Fruit fly (Drosophila melanogaster) whole organism, larva: Measurements from ENCODE around the gene Con.

Source experiments
- noc ChIP-seq: fragments of 200-800 bp; sonication (Bioruptor generic); optimal IDR thresholded peaks from 3 replicates; lab custom pipeline; 2019; ENCODE audit warnings: missing biosample characterization, mild to moderate bottlenecking, missing genetic modification characterization, moderate library complexity

The Con gene

DNA sequence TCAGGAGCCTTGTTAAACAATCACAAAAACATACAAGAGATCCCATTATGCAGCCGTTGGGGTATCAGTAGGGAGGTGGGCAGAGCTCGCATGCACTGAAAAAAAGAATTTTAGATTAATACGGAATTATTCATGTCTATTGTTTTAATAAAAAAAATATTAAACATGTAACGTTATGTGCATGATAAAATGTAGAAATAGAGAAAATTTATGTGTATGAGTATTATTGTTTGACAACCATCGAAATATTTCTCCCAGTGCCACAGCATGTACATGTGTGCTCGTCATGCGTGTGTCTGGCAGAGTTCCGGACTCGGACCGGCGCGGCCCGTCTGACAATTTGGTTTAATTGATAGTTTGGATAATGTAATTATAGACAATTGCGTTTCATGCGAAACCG is 149.1 kb downstream of the Con start:
- TF ChIP-seq noc (tag; lab: Kevin White, UChicago), result no peak

dm6 chr3L:4924612-4925011 is 154.2 kb downstream of the Con start:
- TF ChIP-seq noc (tag; lab: Kevin White, UChicago), result no peak

dm6 chr3L:4920935-4921334 is 157.9 kb downstream of the Con start:
- TF ChIP-seq noc (tag; lab: Kevin White, UChicago), result no peak

dm6 chr3L:4910068-4910467 is 168.8 kb downstream of the Con start, which contains the start of gene Rh50:
Rh50 (plus strand) TSS chr3L:4910368.
- no peak for TF ChIP-seq noc (tag; lab: Kevin White, UChicago)

- TF ChIP-seq noc (tag; lab: Kevin White, UChicago), result no peak
These were observed 179.7 kb downstream of the Con start for dm6 chr3L:4899117-4899516.

- no peak for TF ChIP-seq noc (tag; lab: Kevin White, UChicago)
These were observed 180.2 kb downstream of the Con start, which contains the start of gene hoka for dm6 chr3L:4898647-4899046. hoka (plus strand) TSS chr3L:4898900.

DNA sequence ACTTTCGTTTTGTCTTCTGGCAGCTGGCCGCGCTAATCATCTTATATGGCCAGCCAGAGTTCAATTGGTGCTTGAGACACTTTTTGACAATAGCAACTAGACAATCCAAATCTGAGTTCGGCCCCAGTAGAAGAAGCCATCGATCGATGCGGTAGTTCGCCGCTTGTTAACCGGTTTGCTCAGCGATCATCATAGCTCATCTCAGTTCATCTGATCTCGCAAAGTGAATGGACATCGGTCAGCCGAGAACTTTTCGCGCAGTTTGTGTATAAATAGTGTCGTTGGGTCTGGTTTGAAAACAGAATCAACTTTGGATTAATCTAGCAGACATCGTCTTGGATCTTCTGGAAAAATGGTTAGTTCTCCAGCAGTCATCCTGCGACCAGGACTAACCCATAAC is 182.3 kb downstream of the Con start, which contains the start of gene CG13705:
CG13705 (plus strand) TSS at position 301 of the 400 bp plus-strand sequence.
- no peak for TF ChIP-seq noc (tag; lab: Kevin White, UChicago)
